Worm (Caenorhabditis elegans): ENCODE results near the gene Y62H9A.13.
"Not testable (repeated sequence)": the region's sequence is repeated elsewhere in the genome, so short reads cannot be mapped to it uniquely, and the experiment has no call there.

Y62H9A.13 gene

DNA sequence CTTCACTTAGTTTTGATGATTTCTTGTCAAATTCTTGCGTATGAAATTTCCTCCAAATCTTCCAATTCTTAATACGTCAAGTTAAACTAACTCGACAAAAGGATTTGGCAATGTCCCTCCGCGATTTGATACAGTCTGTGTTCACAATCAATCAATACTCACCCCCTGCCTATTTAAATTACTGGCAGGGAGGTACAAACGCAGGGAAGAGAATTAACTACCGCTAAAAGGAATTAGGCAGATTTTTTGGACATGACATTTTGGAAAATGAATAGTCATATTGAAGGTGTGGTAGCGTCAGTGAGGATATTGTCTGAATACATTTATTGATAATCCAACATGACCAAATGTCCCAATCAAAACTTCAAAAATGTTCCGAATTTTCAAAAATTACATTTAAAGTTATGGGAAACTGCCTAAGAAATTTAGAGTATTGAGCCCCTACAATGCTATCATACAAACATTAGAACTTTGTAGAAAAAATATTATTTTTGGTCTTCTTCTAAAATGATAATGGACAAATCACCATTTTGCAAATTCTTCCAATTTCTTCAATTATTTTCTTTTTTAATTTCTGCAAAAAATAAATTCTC lies 20.6 kb downstream of the Y62H9A.13 start:
- TF ChIP-seq him-1 (tag; optimal IDR thresholded peaks at IDR 0.05), result peak; percentile 99
- peak; percentile 93 for TF ChIP-seq dao-5 (tag; optimal IDR thresholded peaks at IDR 0.05)
- TF ChIP-seq W03F9.2 (tag; optimal IDR thresholded peaks at IDR 0.05), result peak; percentile 97

DNA sequence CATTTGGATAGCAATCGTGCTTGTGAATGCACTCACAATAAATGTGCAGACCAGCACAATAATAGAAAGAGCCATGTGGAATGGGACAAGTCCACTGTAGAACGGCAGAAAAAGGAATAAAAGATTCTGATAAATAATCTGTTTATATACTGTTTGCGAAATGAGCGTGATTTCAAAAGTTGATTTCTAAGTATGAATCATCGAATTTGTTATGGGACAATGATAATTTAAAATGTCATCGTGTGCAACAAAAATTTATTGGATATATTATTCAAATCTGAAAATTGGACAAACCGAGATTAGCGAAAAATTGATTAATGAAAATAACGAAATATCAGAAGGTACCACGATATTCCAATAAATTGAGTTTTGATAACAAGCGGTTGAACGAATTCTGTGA lies 22.0 kb downstream of the Y62H9A.13 start, which contains the start of gene F55G7.5:
Gene F55G7.5 (minus strand): TSS at position 101 of the 400 bp plus-strand sequence.
- no peak for TF ChIP-seq dao-5 (tag; optimal IDR thresholded peaks at IDR 0.05)
- TF ChIP-seq him-1 (tag; optimal IDR thresholded peaks at IDR 0.05), result no peak
- TF ChIP-seq W03F9.2 (tag; optimal IDR thresholded peaks at IDR 0.05), result no peak

DNA sequence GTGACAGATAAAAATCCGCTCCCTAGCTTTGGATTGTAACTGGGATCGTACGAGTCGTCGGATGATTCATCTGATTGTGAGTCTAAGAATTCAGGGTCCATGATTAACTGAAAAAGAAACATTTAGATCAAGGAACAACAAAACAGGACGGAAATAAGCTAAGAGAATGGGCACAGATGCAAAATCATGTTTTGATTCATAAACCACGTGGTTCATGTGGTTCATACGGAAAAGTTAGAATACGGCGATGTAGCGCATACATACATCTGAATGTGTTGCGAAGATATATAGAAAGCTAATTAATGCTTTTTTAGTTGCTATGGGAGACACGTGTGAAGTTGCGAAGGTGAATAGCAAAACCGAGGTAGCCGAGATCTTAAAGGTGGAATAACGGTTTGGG lies 25.1 kb downstream of the Y62H9A.13 start, which contains the start of gene F55G7.3:
Gene F55G7.3 (minus strand): TSS at position 101 of the 400 bp plus-strand sequence.
- TF ChIP-seq dao-5 (tag; optimal IDR thresholded peaks at IDR 0.05) (no peak), W03F9.2 (tag; optimal IDR thresholded peaks at IDR 0.05) (no peak), him-1 (tag; optimal IDR thresholded peaks at IDR 0.05) (no peak)

DNA sequence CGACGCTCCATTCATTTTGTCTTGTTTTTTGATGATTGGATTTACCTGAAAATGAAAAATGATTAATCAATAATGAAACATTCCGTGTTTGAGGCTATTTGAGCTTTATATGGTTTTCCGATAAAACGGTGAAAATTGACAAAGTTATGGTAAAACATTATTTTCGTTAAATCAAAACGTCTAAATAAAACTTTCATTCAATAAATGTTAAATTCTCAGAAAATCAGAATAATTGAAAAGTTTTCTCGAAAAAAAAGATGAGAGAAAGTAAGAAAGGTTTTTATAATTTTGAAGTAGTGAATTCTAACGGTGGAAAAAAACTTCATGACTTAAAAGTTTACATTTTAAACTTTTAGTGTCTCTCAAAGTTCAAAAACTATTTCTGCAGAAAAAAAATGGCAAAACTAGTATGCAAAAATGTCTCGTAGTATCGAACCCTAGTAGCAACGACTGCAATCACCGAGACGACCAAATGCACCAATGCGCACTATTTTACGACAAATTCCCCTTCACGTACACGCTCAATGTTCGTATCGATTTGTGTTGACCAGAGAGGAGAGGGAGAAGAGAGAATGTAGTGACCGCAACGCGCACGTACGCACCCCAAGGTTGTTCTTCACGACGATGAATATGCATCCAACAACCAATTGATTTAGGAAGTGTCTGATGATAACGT lies 30.1 kb downstream of the Y62H9A.13 start, which contains the start of gene nfya-1:
Gene nfya-1 (minus strand): TSS at position 51 of the 676 bp plus-strand sequence.
- TF ChIP-seq W03F9.2 (tag; optimal IDR thresholded peaks at IDR 0.05), result no peak
- TF ChIP-seq him-1 (tag; optimal IDR thresholded peaks at IDR 0.05), result no peak
- no peak for TF ChIP-seq dao-5 (tag; optimal IDR thresholded peaks at IDR 0.05)

DNA sequence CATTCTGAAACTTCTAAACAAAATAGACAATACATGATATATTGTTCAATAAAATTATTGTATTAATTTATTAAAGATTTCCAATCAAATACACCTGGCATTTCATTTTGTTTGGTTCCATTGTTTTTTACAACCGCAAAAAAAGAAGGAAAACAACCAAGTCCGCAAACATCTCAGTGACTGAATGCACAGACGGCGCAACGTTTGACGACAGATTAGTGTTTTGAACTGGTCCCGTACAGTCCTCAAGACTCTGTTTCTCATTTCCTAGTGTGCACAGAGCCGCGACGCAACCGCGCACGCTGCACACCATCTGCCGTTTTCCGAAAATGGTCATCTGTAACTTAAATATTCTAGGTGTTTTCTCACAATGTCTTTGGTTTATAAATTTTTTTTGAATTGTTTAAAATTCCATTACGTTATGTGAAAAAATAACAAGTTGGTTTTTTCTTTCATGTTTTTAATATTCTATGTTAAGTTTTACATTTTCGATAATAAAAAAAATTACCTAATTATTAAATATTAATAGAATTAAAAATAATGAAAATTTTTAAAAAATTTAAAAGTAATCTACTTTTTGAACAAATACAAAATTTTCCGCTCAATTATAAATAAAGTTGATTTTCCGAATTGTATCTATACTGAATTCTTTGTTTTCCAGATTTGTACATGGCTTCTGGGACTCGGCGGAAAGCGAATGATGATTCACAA lies 31.5 kb downstream of the Y62H9A.13 start, which contains the start of gene lsd-1:
Gene lsd-1 (plus strand): TSS at position 661 of the 711 bp plus-strand sequence.
- TF ChIP-seq dao-5 (tag; optimal IDR thresholded peaks at IDR 0.05), result no peak
- TF ChIP-seq W03F9.2 (tag; optimal IDR thresholded peaks at IDR 0.05), result no peak
- no peak for TF ChIP-seq him-1 (tag; optimal IDR thresholded peaks at IDR 0.05)

DNA sequence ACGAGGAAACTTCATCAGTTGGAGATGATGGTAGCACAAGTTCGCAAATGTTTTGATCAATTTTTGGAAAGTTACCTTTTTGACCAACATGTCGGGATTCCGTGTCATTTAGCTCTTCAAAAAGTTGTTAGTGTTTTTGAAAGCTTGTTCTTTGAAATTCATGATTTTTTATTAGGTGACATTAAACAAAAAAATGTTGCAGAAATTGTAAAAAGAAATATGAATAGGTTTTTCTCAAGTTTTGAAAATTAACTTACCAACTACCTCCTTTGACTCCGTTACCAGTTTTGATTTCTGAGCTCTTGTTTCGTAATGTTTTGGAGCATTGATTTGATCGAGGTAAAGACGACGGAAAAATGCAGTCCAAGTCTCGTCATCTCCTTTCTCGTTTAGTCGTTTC lies 35.3 kb downstream of the Y62H9A.13 start:
- TF ChIP-seq dao-5 (tag; optimal IDR thresholded peaks at IDR 0.05) (no peak), him-1 (tag; optimal IDR thresholded peaks at IDR 0.05) (no peak), W03F9.2 (tag; optimal IDR thresholded peaks at IDR 0.05) (no peak)

DNA sequence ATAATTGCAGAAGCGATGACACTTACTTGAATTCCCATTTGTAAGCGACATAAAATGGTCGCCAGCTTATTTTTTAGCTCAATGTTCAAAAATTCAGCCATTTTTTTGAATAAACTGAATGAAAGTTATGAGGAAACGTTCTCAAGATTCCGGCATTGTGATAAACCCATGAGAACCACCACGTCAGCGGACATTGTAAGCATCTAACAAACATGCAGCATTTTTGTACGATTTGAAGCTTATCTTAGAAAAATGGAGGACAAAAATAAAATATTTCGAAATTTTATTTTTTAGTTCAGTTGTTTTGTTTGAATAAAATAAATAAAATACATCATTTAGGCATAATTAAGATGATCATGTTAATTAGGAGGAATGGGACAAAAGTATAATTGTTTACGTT lies 36.4 kb downstream of the Y62H9A.13 start, which contains the start of gene T08D10.4:
Gene T08D10.4 (minus strand): TSS at position 101 of the 400 bp plus-strand sequence.
- TF ChIP-seq him-1 (tag; optimal IDR thresholded peaks at IDR 0.05) (no peak), dao-5 (tag; optimal IDR thresholded peaks at IDR 0.05) (no peak), W03F9.2 (tag; optimal IDR thresholded peaks at IDR 0.05) (no peak)

DNA sequence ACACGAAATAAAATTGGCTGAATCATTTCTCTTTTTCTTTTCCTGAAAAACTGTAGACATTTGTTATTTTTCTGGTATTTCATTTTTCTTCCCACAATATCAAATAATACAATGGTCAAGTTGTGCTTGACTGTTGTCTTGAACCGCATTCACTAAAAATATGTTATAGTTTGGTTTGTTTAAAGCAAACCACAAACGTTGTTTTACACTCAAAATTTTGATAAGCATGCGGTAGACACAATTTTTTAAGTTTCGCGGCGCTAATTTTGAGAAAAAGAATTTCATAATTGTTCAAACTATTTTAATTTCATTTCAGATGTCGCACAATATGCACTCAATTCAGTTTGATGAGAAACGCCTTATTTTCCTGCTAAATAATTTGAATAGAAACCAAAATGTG lies 38.3 kb downstream of the Y62H9A.13 start, which contains the start of gene T08D10.3:
Gene T08D10.3 (plus strand): TSS at position 301 of the 400 bp plus-strand sequence.
- TF ChIP-seq W03F9.2 (tag; optimal IDR thresholded peaks at IDR 0.05) (no peak), dao-5 (tag; optimal IDR thresholded peaks at IDR 0.05) (no peak), him-1 (tag; optimal IDR thresholded peaks at IDR 0.05) (no peak)

DNA sequence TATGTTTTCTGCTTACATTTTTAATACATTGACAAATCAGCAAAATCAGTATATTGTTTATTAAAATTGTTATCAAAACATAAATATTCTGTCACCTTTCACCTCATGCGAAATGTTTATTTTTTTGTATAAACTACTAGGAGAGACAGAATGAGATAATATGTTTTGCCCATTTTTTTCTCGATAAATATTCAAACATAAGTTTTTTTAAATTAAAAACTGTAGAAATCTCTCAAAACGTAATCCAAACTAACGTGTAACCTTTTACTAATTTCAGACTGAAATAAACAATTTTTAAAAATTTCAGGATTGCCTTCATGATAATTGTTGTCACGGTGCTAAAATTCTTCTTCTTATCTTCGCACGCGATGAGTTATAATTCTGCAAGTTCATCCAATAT lies 40.4 kb downstream of the Y62H9A.13 start, which contains the start of gene T08D10.5:
Gene T08D10.5 (plus strand): TSS at position 301 of the 400 bp plus-strand sequence.
- TF ChIP-seq dao-5 (tag; optimal IDR thresholded peaks at IDR 0.05) (no peak), him-1 (tag; optimal IDR thresholded peaks at IDR 0.05) (no peak), W03F9.2 (tag; optimal IDR thresholded peaks at IDR 0.05) (no peak)

DNA sequence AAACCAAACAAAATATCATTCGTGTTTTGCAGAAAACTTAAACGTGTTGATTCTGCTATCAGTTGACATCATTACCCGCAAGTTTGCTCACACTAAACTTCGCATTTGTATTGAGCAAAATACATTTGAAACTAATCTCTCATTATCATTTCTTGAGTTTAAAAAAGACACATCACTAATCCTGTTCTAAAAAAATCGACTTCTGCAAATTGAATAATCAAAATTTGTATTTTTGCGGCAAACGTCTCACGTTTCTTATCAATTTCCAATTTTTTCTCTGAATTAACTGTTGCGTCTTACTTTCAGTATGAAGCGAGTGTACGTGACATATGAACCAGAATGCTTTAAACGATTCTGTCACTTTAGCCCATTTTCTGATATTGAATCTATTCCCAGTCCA lies 43.0 kb downstream of the Y62H9A.13 start, which contains the start of gene C49F5.8:
Gene C49F5.8 (plus strand): TSS at position 301 of the 400 bp plus-strand sequence.
- no peak for TF ChIP-seq W03F9.2 (tag; optimal IDR thresholded peaks at IDR 0.05)
- no peak for TF ChIP-seq him-1 (tag; optimal IDR thresholded peaks at IDR 0.05)
- no peak for TF ChIP-seq dao-5 (tag; optimal IDR thresholded peaks at IDR 0.05)

DNA sequence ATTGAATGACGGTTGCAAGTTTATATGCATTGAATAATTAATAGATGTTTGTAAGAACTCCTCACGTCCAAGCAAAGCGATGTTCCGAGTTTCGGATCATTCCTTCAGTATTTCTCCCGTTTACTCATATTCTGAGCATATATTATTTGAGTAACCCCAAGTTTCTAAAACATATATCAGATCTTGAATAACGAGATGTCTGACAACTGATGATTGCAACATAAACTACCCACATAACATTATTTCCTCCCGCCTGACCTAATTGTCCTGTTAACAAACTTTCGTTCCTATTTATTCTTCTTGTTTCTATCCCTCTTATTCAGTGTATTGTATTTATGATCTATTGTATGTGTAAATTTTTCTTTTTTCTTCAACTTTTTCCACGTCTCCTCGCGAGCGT lies 44.3 kb downstream of the Y62H9A.13 start, which contains the start of gene C49F5.13:
Gene C49F5.13 (plus strand): TSS at position 301 of the 400 bp plus-strand sequence.
- TF ChIP-seq W03F9.2, dao-5, him-1 (tag; optimal IDR thresholded peaks at IDR 0.05): not testable (repeated sequence)

DNA sequence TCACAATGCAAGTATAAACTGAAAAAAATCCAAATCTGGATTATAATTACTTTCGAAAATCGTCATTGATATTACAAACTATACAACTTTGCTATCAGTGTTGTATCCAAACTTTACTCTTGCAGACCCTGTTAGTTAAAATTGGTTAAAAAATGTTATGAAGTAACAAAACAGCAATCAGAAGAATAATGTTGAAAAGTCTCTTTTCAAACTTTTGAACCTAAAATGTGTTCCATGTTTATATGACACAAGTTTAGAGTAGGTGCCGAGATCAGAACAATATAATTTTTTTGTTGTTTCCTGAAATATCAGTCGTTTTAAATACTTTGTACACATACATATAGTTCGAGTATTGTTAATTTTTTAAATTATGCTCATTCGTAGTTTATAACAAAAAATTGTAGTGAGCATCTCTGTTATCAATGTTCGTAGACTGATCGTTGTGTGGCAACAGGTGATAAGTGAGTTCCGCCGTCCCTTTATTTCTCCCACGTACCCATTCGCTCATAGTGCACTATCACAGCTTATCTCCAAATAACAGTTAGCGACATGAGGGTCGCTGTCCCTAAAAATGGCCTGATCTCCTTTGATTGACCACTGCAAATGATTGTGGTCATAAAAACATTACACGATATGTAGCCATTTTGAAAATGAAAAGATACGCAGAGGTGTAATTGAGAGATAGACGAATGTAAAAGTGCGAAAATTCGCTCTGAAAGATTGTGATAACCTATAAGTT lies 45.4 kb downstream of the Y62H9A.13 start:
- no peak for TF ChIP-seq dao-5 (tag; optimal IDR thresholded peaks at IDR 0.05)
- TF ChIP-seq him-1 (tag; optimal IDR thresholded peaks at IDR 0.05), result no peak
- no peak for TF ChIP-seq W03F9.2 (tag; optimal IDR thresholded peaks at IDR 0.05)

DNA sequence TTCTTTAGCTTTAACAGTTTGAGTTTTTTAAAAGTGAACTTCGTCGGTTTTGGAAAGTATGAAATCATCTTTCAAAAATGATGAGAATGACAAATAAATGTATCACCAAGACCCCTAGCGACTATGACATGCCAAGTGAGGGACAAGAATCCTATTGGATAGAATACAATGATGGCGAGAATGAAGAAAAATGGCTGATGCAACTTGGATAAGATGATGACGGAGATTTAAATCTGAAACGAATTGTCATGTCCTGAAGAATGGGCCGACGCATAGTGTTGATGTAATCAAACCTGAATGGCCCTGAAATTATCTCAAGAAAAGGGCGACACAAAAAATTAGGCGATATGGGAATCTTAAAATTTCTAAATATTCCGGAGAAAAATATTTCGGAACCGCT lies 46.9 kb downstream of the Y62H9A.13 start:
- TF ChIP-seq dao-5 (tag; optimal IDR thresholded peaks at IDR 0.05), result no peak
- TF ChIP-seq W03F9.2 (tag; optimal IDR thresholded peaks at IDR 0.05), result no peak
- TF ChIP-seq him-1 (tag; optimal IDR thresholded peaks at IDR 0.05), result no peak

Data from whole organism, L4/young adult.